Worm (Caenorhabditis elegans): ENCODE measurements around the gene flp-19.

ce11 chrX:10612355-10612754 is 7.9 kb downstream of the flp-19 start:
- TF ChIP-seq ama-1 (optimal IDR thresholded peaks at IDR 0.05) (no peak), hmbx-1 (tag; optimal IDR thresholded peaks at IDR 0.05) (no peak), B0310.2 (tag; optimal IDR thresholded peaks at IDR 0.05) (no peak), flt-1 (GFP tag; IDR thresholded peaks at IDR 0.05) (no peak), F13C5.2 (tag; optimal IDR thresholded peaks at IDR 0.05) (no peak), tbx-11 (GFP tag; IDR thresholded peaks at IDR 0.05) (no peak), ceh-36 (tag; optimal IDR thresholded peaks at IDR 0.05) (no peak), hmg-4 (GFP tag; optimal IDR thresholded peaks at IDR 0.05) (no peak), pes-1 (GFP tag; IDR thresholded peaks at IDR 0.05) (no peak), tbx-37 (GFP tag; conservative IDR thresholded peaks at IDR 0.05) (no peak), aly-1 (tag; optimal IDR thresholded peaks at IDR 0.05) (no peak), scrt-1 (GFP tag; IDR thresholded peaks at IDR 0.05) (no peak), tra-4 (tag; optimal IDR thresholded peaks at IDR 0.05) (no peak), ets-7 (tag; optimal IDR thresholded peaks at IDR 0.05) (no peak)
